Fruit fly (Drosophila melanogaster) Kc167 (cell line): ENCODE data around the gene Ref1.

Source experiments
- h ChIP-seq: fragments of >200 bp; optimal IDR thresholded peaks from 3 replicates; lab custom pipeline; 2018; ENCODE audit warnings: missing external identifiers
- insv ChIP-seq: fragments of >200 bp; optimal IDR thresholded peaks from 3 replicates; lab custom pipeline; 2018; ENCODE audit warnings: missing external identifiers

dm6 chr3R:7081972-7082371, 1.8 kb upstream of the Ref1 start, which contains the start of gene Dpck:
- TF ChIP-seq h (lab: Kevin White, UChicago) (no peak), insv (lab: Kevin White, UChicago) (no peak)
